Worm (Caenorhabditis elegans): ENCODE measurements around the gene B0218.7.

- TF ChIP-seq F39B2.1 (GFP tag; IDR thresholded peaks at IDR 0.05): no peak
- TF ChIP-seq unc-130 (GFP tag; optimal IDR thresholded peaks at IDR 0.05): no peak
- no peak for TF ChIP-seq gei-17 (GFP tag; optimal IDR thresholded peaks at IDR 0.05)
- TF ChIP-seq B0019.2 (GFP tag; conservative IDR thresholded peaks at IDR 0.05): no peak
- TF ChIP-seq nhr-80 (tag; optimal IDR thresholded peaks at IDR 0.05): no peak
- TF ChIP-seq ztf-22 (GFP tag; optimal IDR thresholded peaks at IDR 0.05): no peak
- TF ChIP-seq ztf-25 (GFP tag; IDR thresholded peaks at IDR 0.05): no peak
Observed at ce11 chrIV:8144341-8144740, 21.5 kb downstream of the B0218.7 start.

Data from whole organism, young adult.